Fruit fly (Drosophila melanogaster): ENCODE measurements around the gene CG10591.

The CG10591 gene

dm6 chr3L:5621908-5622307, 22.4 kb upstream of the CG10591 start (continued):
- no peak for TF ChIP-seq CG7928 (GFP tag; optimal IDR thresholded peaks at IDR 0.05)
- TF ChIP-seq CG18476 (GFP tag; optimal IDR thresholded peaks at IDR 0.05): no peak
- TF ChIP-seq CG17328 (GFP tag; IDR thresholded peaks at IDR 0.05): no peak
- no peak for TF ChIP-seq CG11456 (GFP tag; IDR thresholded peaks at IDR 0.05)
- no peak for TF ChIP-seq Lhr (GFP tag; optimal IDR thresholded peaks at IDR 0.05)
- no peak for TF ChIP-seq lab (GFP tag; optimal IDR thresholded peaks at IDR 0.05)
- no peak for TF ChIP-seq CG4328 (GFP tag; optimal IDR thresholded peaks at IDR 0.05)
- no peak for TF ChIP-seq Spps (tag; optimal IDR thresholded peaks at IDR 0.05)
- TF ChIP-seq ems (GFP tag; optimal IDR thresholded peaks at IDR 0.05): no peak
- TF ChIP-seq CG4360 (GFP tag; IDR thresholded peaks at IDR 0.05): peak; percentile 61
- no peak for TF ChIP-seq CG1024 (GFP tag; IDR thresholded peaks at IDR 0.05)
- TF ChIP-seq gcm2 (GFP tag; optimal IDR thresholded peaks at IDR 0.05): no peak
- no peak for TF ChIP-seq GATAe (GFP tag; conservative IDR thresholded peaks at IDR 0.05)
- TF ChIP-seq cwo (GFP tag; optimal IDR thresholded peaks at IDR 0.05): no peak
- TF ChIP-seq phol (tag; optimal IDR thresholded peaks at IDR 0.05): no peak
- TF ChIP-seq CG33557 (GFP tag; optimal IDR thresholded peaks at IDR 0.05): peak; percentile 75
- TF ChIP-seq CG2712 (tag; optimal IDR thresholded peaks at IDR 0.05): no peak
- no peak for TF ChIP-seq CG1647 (GFP tag; optimal IDR thresholded peaks at IDR 0.05)
- TF ChIP-seq Ptx1 (GFP tag; IDR thresholded peaks at IDR 0.05): no peak
- no peak for TF ChIP-seq Ets65A (GFP tag)
- TF ChIP-seq CG10267 (tag; optimal IDR thresholded peaks at IDR 0.05): no peak
- TF ChIP-seq CHES-1-like (GFP tag; optimal IDR thresholded peaks at IDR 0.05): no peak
- no peak for TF ChIP-seq HLH4C (GFP tag; IDR thresholded peaks at IDR 0.05; ENCODE audit: partially characterized antibody)
- no peak for TF ChIP-seq Hr78 (GFP tag; optimal IDR thresholded peaks at IDR 0.05)
- TF ChIP-seq ase (GFP tag; IDR thresholded peaks at IDR 0.05): no peak
- peak; percentile 15 for TF ChIP-seq sd (tag; optimal IDR thresholded peaks at IDR 0.05)
- TF ChIP-seq NFAT (GFP tag; IDR thresholded peaks at IDR 0.05): no peak
- TF ChIP-seq Vsx1 (GFP tag; optimal IDR thresholded peaks at IDR 0.05): no peak
- no peak for TF ChIP-seq Bdp1 (GFP tag; optimal IDR thresholded peaks at IDR 0.05)
- no peak for TF ChIP-seq maf-S (GFP tag; optimal IDR thresholded peaks at IDR 0.05)
- TF ChIP-seq zfh2 (GFP tag; optimal IDR thresholded peaks at IDR 0.05): no peak
- TF ChIP-seq Fer2 (tag; optimal IDR thresholded peaks at IDR 0.05): no peak
- TF ChIP-seq CG11247 (GFP tag; IDR thresholded peaks at IDR 0.05): no peak
- TF ChIP-seq crol (GFP tag; IDR thresholded peaks at IDR 0.05): peak; percentile 48; the same call in 1 of the 2 replicates
- TF ChIP-seq ewg (GFP tag; optimal IDR thresholded peaks at IDR 0.05): no peak
- no peak for TF ChIP-seq CG10543 (GFP tag; optimal IDR thresholded peaks at IDR 0.05)
- no peak for TF ChIP-seq knrl (GFP tag; IDR thresholded peaks at IDR 0.05; ENCODE audit: partially characterized antibody)
- no peak for TF ChIP-seq CG1603 (tag; optimal IDR thresholded peaks at IDR 0.05)
- no peak for TF ChIP-seq run (tag; optimal IDR thresholded peaks at IDR 0.05)
- no peak for TF ChIP-seq HmgD (GFP tag; optimal IDR thresholded peaks at IDR 0.05)
- TF ChIP-seq z (GFP tag; IDR thresholded peaks at IDR 0.05): peak; percentile 45; the same call in 1 of the 3 replicates
- no peak for TF ChIP-seq H15 (GFP tag; IDR thresholded peaks at IDR 0.05)
- TF ChIP-seq chinmo (GFP tag; IDR thresholded peaks at IDR 0.05; ENCODE audit: partially characterized antibody): peak; percentile 90; the same call in 2 of the 4 replicates
- no peak for TF ChIP-seq CG10654 (GFP tag; optimal IDR thresholded peaks at IDR 0.05)
- TF ChIP-seq kni (GFP tag; optimal IDR thresholded peaks at IDR 0.05): peak; percentile 96
- TF ChIP-seq Eip74EF (GFP tag; optimal IDR thresholded peaks at IDR 0.05): no peak
- TF ChIP-seq sima (GFP tag; optimal IDR thresholded peaks at IDR 0.05): no peak
- TF ChIP-seq CG12769 (tag; optimal IDR thresholded peaks at IDR 0.05): peak; percentile 1
- TF ChIP-seq CG7372 (GFP tag; IDR thresholded peaks at IDR 0.05): no peak
- no peak for TF ChIP-seq Hand (GFP tag; optimal IDR thresholded peaks at IDR 0.05)
- TF ChIP-seq wek (GFP tag; optimal IDR thresholded peaks at IDR 0.05): no peak
